Fruit fly (Drosophila melanogaster): ENCODE results near the gene Pex11c.
A peak's percentile ranks its signal among the peaks of the same experiment; 100 is the strongest.

Gene Pex11c

DNA sequence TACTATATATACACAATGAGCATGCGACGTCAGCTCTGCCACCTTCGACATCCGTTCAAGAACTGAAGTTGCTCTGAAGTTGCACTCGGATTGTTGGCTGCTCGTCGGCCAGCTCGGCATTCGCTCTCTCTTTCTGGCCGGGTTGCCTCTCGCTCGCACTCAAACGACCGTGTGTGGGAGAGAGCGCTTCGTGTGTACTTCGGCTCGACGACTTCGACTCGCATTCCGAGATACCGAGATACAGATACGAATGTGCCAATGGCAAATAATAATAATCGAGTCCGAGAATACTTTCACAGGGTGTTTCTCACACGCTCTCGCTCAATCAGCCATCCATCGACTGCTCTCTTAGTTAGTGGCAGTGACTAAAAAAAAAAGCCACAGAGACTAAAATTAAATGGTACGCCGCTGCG, 37.2 kb downstream of the Pex11c start:
- TF ChIP-seq Dfd (GFP tag; optimal IDR thresholded peaks at IDR 0.05) (no peak), CG9705 (GFP tag; optimal IDR thresholded peaks at IDR 0.05) (no peak), dl (GFP tag; optimal IDR thresholded peaks at IDR 0.05; ENCODE audit: insufficient read depth in 1 of 2, partially characterized antibody in 2 of 2) (peak; percentile 10 to 64), br (GFP tag; optimal IDR thresholded peaks at IDR 0.05) (peak; percentile 46), CG32264 (GFP tag; optimal IDR thresholded peaks at IDR 0.05) (no peak), rgr (GFP tag; optimal IDR thresholded peaks at IDR 0.05) (peak; percentile 35), GATAd (GFP tag; optimal IDR thresholded peaks at IDR 0.05) (no peak), tai (GFP tag; optimal IDR thresholded peaks at IDR 0.05) (no peak), Dif (GFP tag; optimal IDR thresholded peaks at IDR 0.05; ENCODE audit: partially characterized antibody) (peak; percentile 61), Abd-B (GFP tag; optimal IDR thresholded peaks at IDR 0.05) (no peak), pan (optimal IDR thresholded peaks at IDR 0.05) (no peak), usp (GFP tag; optimal IDR thresholded peaks at IDR 0.05) (no peak), Jra (GFP tag; optimal IDR thresholded peaks at IDR 0.05) (no peak), dsf (GFP tag; optimal IDR thresholded peaks at IDR 0.05; ENCODE audit: borderline replicate concordance) (no peak), Hr83 (GFP tag; optimal IDR thresholded peaks at IDR 0.05; ENCODE audit: poor library complexity, severe bottlenecking) (peak; percentile 15), ey (GFP tag; optimal IDR thresholded peaks at IDR 0.05) (no peak), sv (GFP tag; optimal IDR thresholded peaks at IDR 0.05) (no peak), N (GFP tag; optimal IDR thresholded peaks at IDR 0.05) (no peak), sage (GFP tag; optimal IDR thresholded peaks at IDR 0.05) (no peak), psq (GFP tag; optimal IDR thresholded peaks at IDR 0.05) (peak; percentile 38), brk (GFP tag; optimal IDR thresholded peaks at IDR 0.05) (peak; percentile 8), Hnf4 (GFP tag; optimal IDR thresholded peaks at IDR 0.05) (peak; percentile 27), woc (GFP tag; optimal IDR thresholded peaks at IDR 0.05) (no peak), OdsH (GFP tag; optimal IDR thresholded peaks at IDR 0.05) (peak; percentile 33), Myc (optimal IDR thresholded peaks at IDR 0.05) (no peak), HLH106 (tag; optimal IDR thresholded peaks at IDR 0.05) (peak; percentile 12), Vsx2 (GFP tag; optimal IDR thresholded peaks at IDR 0.05; ENCODE audit: partially characterized antibody) (no peak), Rel (GFP tag; optimal IDR thresholded peaks at IDR 0.05) (peak; percentile 3), Rel (tag; optimal IDR thresholded peaks at IDR 0.05) (peak; percentile 50), h (GFP tag; optimal IDR thresholded peaks at IDR 0.05) (peak; percentile 72), lola (GFP tag; optimal IDR thresholded peaks at IDR 0.05) (no peak), dmrt93B (GFP tag; optimal IDR thresholded peaks at IDR 0.05) (no peak), Sp1 (GFP tag; optimal IDR thresholded peaks at IDR 0.05) (peak; percentile 26), fru (GFP tag; optimal IDR thresholded peaks at IDR 0.05) (peak; percentile 16), Mio (GFP tag; optimal IDR thresholded peaks at IDR 0.05) (no peak), Hr78 (GFP tag; optimal IDR thresholded peaks at IDR 0.05) (no peak), CrebA (GFP tag; optimal IDR thresholded peaks at IDR 0.05; ENCODE audit: borderline replicate concordance) (peak; percentile 57), jim (GFP tag; optimal IDR thresholded peaks at IDR 0.05) (no peak), foxo (GFP tag; optimal IDR thresholded peaks at IDR 0.05) (peak in 1 of 2 experiments; percentile 10)

DNA sequence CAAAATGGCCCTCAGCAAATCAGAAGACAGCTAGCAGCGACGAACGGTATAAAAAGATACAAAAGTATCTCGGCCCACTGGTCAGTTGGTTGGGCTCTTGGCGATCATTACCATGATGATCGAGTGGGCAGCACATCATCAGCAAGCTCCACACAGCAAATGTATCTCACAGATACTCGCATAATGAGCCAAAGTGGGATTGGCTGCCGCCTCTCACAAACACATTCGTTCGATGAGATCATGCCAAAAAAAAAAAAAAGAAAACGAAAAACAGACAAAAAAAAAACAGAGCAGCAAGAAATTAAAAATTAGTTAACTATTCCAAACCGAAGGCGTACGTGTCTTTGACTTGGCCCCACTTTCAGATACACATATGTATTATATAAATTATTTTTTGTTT, 38.0 kb downstream of the Pex11c start:
- TF ChIP-seq sage (GFP tag; optimal IDR thresholded peaks at IDR 0.05) = no peak
- no peak for TF ChIP-seq Hnf4 (GFP tag; optimal IDR thresholded peaks at IDR 0.05)
- TF ChIP-seq Dfd (GFP tag; optimal IDR thresholded peaks at IDR 0.05) = no peak
- TF ChIP-seq CrebA (GFP tag; optimal IDR thresholded peaks at IDR 0.05; ENCODE audit: borderline replicate concordance) = no peak
- no peak for TF ChIP-seq CG9705 (GFP tag; optimal IDR thresholded peaks at IDR 0.05)
- TF ChIP-seq GATAd (GFP tag; optimal IDR thresholded peaks at IDR 0.05) = no peak
- TF ChIP-seq Abd-B (GFP tag; optimal IDR thresholded peaks at IDR 0.05) = no peak
- no peak for TF ChIP-seq OdsH (GFP tag; optimal IDR thresholded peaks at IDR 0.05)
- TF ChIP-seq woc (GFP tag; optimal IDR thresholded peaks at IDR 0.05) = no peak
- TF ChIP-seq Sp1 (GFP tag; optimal IDR thresholded peaks at IDR 0.05) = no peak

Data from whole organism, wandering third instar larva.